Fruit fly (Drosophila melanogaster) ovary, adult (tissue): ENCODE data around the gene CG11980.

ENCODE experiments used
- CG17801 ChIP-seq: fragments of 200-800 bp; optimal IDR thresholded peaks from 2 replicates; lab custom pipeline; 2019; ENCODE audit warnings: missing biosample characterization, mild to moderate bottlenecking, missing genetic modification characterization, moderate library complexity; ENCODE audit not compliant: partially characterized antibody

The CG11980 gene

dm6 chr3R:9049091-9049981 is 45.5 kb downstream of the CG11980 start:
- TF ChIP-seq CG17801 (GFP tag; lab: Kevin White, UChicago): no peak

dm6 chr3R:9050519-9051119 is 46.8 kb downstream of the CG11980 start, which contains the start of gene Nmdmc:
Gene Nmdmc, minus strand, starts transcription at chr3R:9050555.
- no peak for TF ChIP-seq CG17801 (GFP tag; lab: Kevin White, UChicago)

dm6 chr3R:9051937-9052680 is 48.3 kb downstream of the CG11980 start, which contains the start of gene Kdm2:
Gene Kdm2, plus strand, starts transcription at chr3R:9052495.
- TF ChIP-seq CG17801 (GFP tag; lab: Kevin White, UChicago): peak; percentile 51

- TF ChIP-seq CG17801 (GFP tag; lab: Kevin White, UChicago): peak; percentile 42
These were observed 49.2 kb downstream of the CG11980 start for dm6 chr3R:9053021-9053420.

dm6 chr3R:9053850-9054441 is 50.1 kb downstream of the CG11980 start:
- no peak for TF ChIP-seq CG17801 (GFP tag; lab: Kevin White, UChicago)

- peak; percentile 25 for TF ChIP-seq CG17801 (GFP tag; lab: Kevin White, UChicago)
These were observed 50.8 kb downstream of the CG11980 start for dm6 chr3R:9054442-9055118.
